Fruit fly (Drosophila melanogaster) whole organism, embryonic: ENCODE measurements around the gene Tpr2.
A peak's percentile ranks its signal among the peaks of the same experiment; 100 is the strongest.

Experiments used
- Asciz ChIP-seq: fragments of 200-800 bp; sonication (Bioruptor generic); optimal IDR thresholded peaks from 2 replicates; lab custom pipeline; 2017; ENCODE audit warnings: missing biosample characterization, mild to moderate bottlenecking, missing genetic modification characterization, missing genetic modification reagents
- CG10321 ChIP-seq: fragments of 200-800 bp; sonication (Bioruptor generic); IDR thresholded peaks from 2 replicates; pipeline ENCODE4 v1.3.6; 2022; ENCODE audit warnings: missing biosample characterization, missing genetic modification characterization
- CG10462 ChIP-seq: fragments of 200-800 bp; sonication (Bioruptor generic); optimal IDR thresholded peaks from 2 replicates; lab custom pipeline; 2016; ENCODE audit warnings: missing biosample characterization, missing genetic modification characterization
- CG12155 ChIP-seq: fragments of 200-800 bp; sonication (Bioruptor generic); optimal IDR thresholded peaks from 3 replicates; lab custom pipeline; 2016; ENCODE audit warnings: missing biosample characterization, missing genetic modification characterization
- CG12299 ChIP-seq: fragments of 200-800 bp; sonication (Bioruptor generic); optimal IDR thresholded peaks from 2 replicates; lab custom pipeline; 2018; ENCODE audit warnings: missing biosample characterization, mild to moderate bottlenecking, missing genetic modification characterization
- CG12391 ChIP-seq: fragments of 200-800 bp; sonication (Bioruptor generic); optimal IDR thresholded peaks from 3 replicates; lab custom pipeline; 2018; ENCODE audit warnings: missing biosample characterization, mild to moderate bottlenecking, missing genetic modification characterization, moderate library complexity
- CG13775 ChIP-seq: fragments of 200-800 bp; sonication (Bioruptor generic); optimal IDR thresholded peaks from 3 replicates; lab custom pipeline; 2017; ENCODE audit warnings: missing biosample characterization, mild to moderate bottlenecking, missing genetic modification characterization
- CG14050 ChIP-seq: fragments of 200-800 bp; sonication (Bioruptor generic); IDR thresholded peaks from 3 replicates; pipeline ENCODE4 v1.3.6; 2022; ENCODE audit warnings: missing biosample characterization, missing genetic modification characterization
- CG15011 ChIP-seq: fragments of 200-800 bp; sonication (Bioruptor generic); optimal IDR thresholded peaks from 3 replicates; lab custom pipeline; 2018; ENCODE audit warnings: missing biosample characterization, mild to moderate bottlenecking, missing genetic modification characterization
- CG16779 ChIP-seq: fragments of 200-800 bp; sonication (Bioruptor generic); IDR thresholded peaks from 2 replicates; pipeline ENCODE4 v1.3.6; 2022; ENCODE audit warnings: missing biosample characterization, missing genetic modification characterization
- CG18476 ChIP-seq: fragments of 200-800 bp; sonication (Bioruptor generic); optimal IDR thresholded peaks from 2 replicates; lab custom pipeline; 2016; ENCODE audit warnings: missing biosample characterization, mild to moderate bottlenecking, missing genetic modification characterization
- CG18764 ChIP-seq: fragments of 200-800 bp; sonication (Bioruptor generic); optimal IDR thresholded peaks from 3 replicates; lab custom pipeline; 2016; ENCODE audit warnings: missing biosample characterization, missing genetic modification characterization
- CG2116 ChIP-seq: fragments of 200-800 bp; sonication (Bioruptor generic); optimal IDR thresholded peaks from 3 replicates; lab custom pipeline; 2018; ENCODE audit warnings: missing biosample characterization, mild to moderate bottlenecking, missing genetic modification characterization
- CG30403 ChIP-seq: fragments of 200-800 bp; sonication (Bioruptor generic); optimal IDR thresholded peaks from 3 replicates; lab custom pipeline; 2016; ENCODE audit warnings: missing biosample characterization, missing genetic modification characterization
- CG31224 ChIP-seq: fragments of 200-800 bp; sonication (Bioruptor generic); IDR thresholded peaks from 2 replicates; pipeline ENCODE4 v1.3.6; 2022; ENCODE audit warnings: missing biosample characterization, missing genetic modification characterization
- CG34224 ChIP-seq: fragments of 200-800 bp; sonication (Bioruptor generic); IDR thresholded peaks from 3 replicates; pipeline ENCODE4 v1.3.6; 2022; ENCODE audit warnings: missing biosample characterization, missing genetic modification characterization; ENCODE audit not compliant: partially characterized antibody
- CG4282 ChIP-seq: fragments of 200-800 bp; sonication (Bioruptor generic); optimal IDR thresholded peaks from 2 replicates; lab custom pipeline; 2016; ENCODE audit warnings: missing biosample characterization, missing genetic modification characterization
- CG5180 ChIP-seq: fragments of 200-800 bp; sonication (Bioruptor generic); optimal IDR thresholded peaks from 3 replicates; lab custom pipeline; 2017; ENCODE audit warnings: missing biosample characterization, missing genetic modification characterization, mild to moderate bottlenecking, moderate library complexity, missing genetic modification reagents
- CG5245 ChIP-seq: fragments of 200-800 bp; sonication (Bioruptor generic); optimal IDR thresholded peaks from 3 replicates; lab custom pipeline; 2016; ENCODE audit warnings: missing biosample characterization, missing genetic modification characterization
- CG7271 ChIP-seq: fragments of 200-800 bp; sonication (Bioruptor generic); optimal IDR thresholded peaks from 2 replicates; lab custom pipeline; 2018; ENCODE audit warnings: missing biosample characterization, mild to moderate bottlenecking, missing genetic modification characterization, moderate library complexity
- CG9437 ChIP-seq: fragments of 200-800 bp; sonication (Bioruptor generic); optimal IDR thresholded peaks from 2 replicates; lab custom pipeline; 2018; ENCODE audit warnings: missing biosample characterization, mild to moderate bottlenecking, missing genetic modification characterization
- D19B ChIP-seq: fragments of 200-800 bp; sonication (Bioruptor generic); optimal IDR thresholded peaks from 2 replicates; lab custom pipeline; 2017; ENCODE audit warnings: missing biosample characterization, mild to moderate bottlenecking, missing genetic modification characterization
- Max ChIP-seq: fragments of 200-800 bp; sonication (Bioruptor generic); optimal IDR thresholded peaks from 2 replicates; lab custom pipeline; 2016; ENCODE audit warnings: missing biosample characterization, mild to moderate bottlenecking, missing genetic modification characterization
- Meics ChIP-seq: fragments of 200-800 bp; sonication (Bioruptor generic); optimal IDR thresholded peaks from 2 replicates; lab custom pipeline; 2017; ENCODE audit warnings: missing biosample characterization, mild to moderate bottlenecking, missing genetic modification characterization
- Ptx1 ChIP-seq: fragments of 200-800 bp; sonication (Bioruptor generic); IDR thresholded peaks from 2 replicates; pipeline ENCODE4 v1.3.6; 2022; ENCODE audit warnings: missing biosample characterization, missing genetic modification characterization
- Trl ChIP-seq, 3 experiments: fragments of >200 bp in 2 of 3; fragments of 200-800 bp in 1 of 3; sonication (Bioruptor generic) in 1 of 3; optimal IDR thresholded peaks; 2 replicates in 1 of 3; 3 replicates in 2 of 3; lab custom pipeline; 2016 to 2017; ENCODE audit warnings: missing biosample characterization in 1 of 3, missing genetic modification characterization in 1 of 3
- ab ChIP-seq: fragments of 200-800 bp; sonication (Bioruptor generic); optimal IDR thresholded peaks from 2 replicates; lab custom pipeline; 2016; ENCODE audit warnings: missing biosample characterization, missing genetic modification characterization
- abd-A ChIP-seq: fragments of 200-800 bp; sonication (Bioruptor generic); optimal IDR thresholded peaks from 3 replicates; lab custom pipeline; 2019; ENCODE audit warnings: missing biosample characterization, mild to moderate bottlenecking, missing genetic modification characterization, moderate library complexity
- aop ChIP-seq: fragments of 200-800 bp; sonication (Bioruptor generic); IDR thresholded peaks from 2 replicates; pipeline ENCODE4 v1.3.6; 2022; ENCODE audit warnings: missing biosample characterization, missing genetic modification characterization
- ara ChIP-seq: fragments of 200-800 bp; sonication (Bioruptor generic); IDR thresholded peaks from 2 replicates; pipeline ENCODE4 v1.3.6; 2022; ENCODE audit warnings: missing biosample characterization, missing genetic modification characterization
- bcd ChIP-seq: fragments of 200-800 bp; sonication (Bioruptor generic); optimal IDR thresholded peaks from 2 replicates; lab custom pipeline; 2017; ENCODE audit warnings: missing biosample characterization, mild to moderate bottlenecking, missing genetic modification characterization
- cas ChIP-seq: fragments of 200-800 bp; sonication (Bioruptor generic); IDR thresholded peaks from 2 replicates; pipeline ENCODE4 v1.3.6; 2022; ENCODE audit warnings: missing biosample characterization, missing genetic modification characterization
- cwo ChIP-seq: fragments of 200-800 bp; sonication (Bioruptor generic); optimal IDR thresholded peaks from 3 replicates; lab custom pipeline; 2017; ENCODE audit warnings: missing biosample characterization, missing genetic modification characterization, mild to moderate bottlenecking, moderate library complexity, missing genetic modification reagents
- dmrt99B ChIP-seq: fragments of 200-800 bp; sonication (Bioruptor generic); optimal IDR thresholded peaks from 2 replicates; lab custom pipeline; 2018; ENCODE audit warnings: missing biosample characterization, mild to moderate bottlenecking, missing genetic modification characterization, moderate library complexity
- emc ChIP-seq: fragments of 200-800 bp; sonication (Bioruptor generic); optimal IDR thresholded peaks from 2 replicates; lab custom pipeline; 2016; ENCODE audit warnings: missing biosample characterization, missing genetic modification characterization
- exex ChIP-seq: fragments of 200-800 bp; sonication (Bioruptor generic); optimal IDR thresholded peaks from 4 replicates; lab custom pipeline; 2018; ENCODE audit warnings: missing biosample characterization, mild to moderate bottlenecking, missing genetic modification characterization, moderate library complexity
- gfzf ChIP-seq: fragments of 200-800 bp; sonication (Bioruptor generic); optimal IDR thresholded peaks from 2 replicates; lab custom pipeline; 2016; ENCODE audit warnings: missing biosample characterization, mild to moderate bottlenecking, missing genetic modification characterization, moderate library complexity
- hb ChIP-seq: fragments of 200-800 bp; sonication (Bioruptor generic); IDR thresholded peaks from 3 replicates; pipeline ENCODE4 v1.3.6; 2022; ENCODE audit warnings: missing biosample characterization, missing genetic modification characterization; ENCODE audit not compliant: partially characterized antibody
- hth ChIP-seq: fragments of >200 bp; optimal IDR thresholded peaks from 2 replicates; lab custom pipeline; 2017; ENCODE audit warnings: inconsistent platforms
- jigr1 ChIP-seq: fragments of 200-800 bp; sonication (Bioruptor generic); IDR thresholded peaks from 3 replicates; pipeline ENCODE4 v1.3.6; 2022; ENCODE audit warnings: missing biosample characterization, missing genetic modification characterization
- jumu ChIP-seq: fragments of 200-800 bp; sonication (Bioruptor generic); optimal IDR thresholded peaks from 3 replicates; lab custom pipeline; 2016; ENCODE audit warnings: missing biosample characterization, missing genetic modification characterization
- kni ChIP-seq: fragments of 200-800 bp; sonication (Bioruptor generic); optimal IDR thresholded peaks from 3 replicates; lab custom pipeline; 2017; ENCODE audit warnings: mild to moderate bottlenecking, missing biosample characterization, missing genetic modification reagents, missing genetic modification characterization
- lilli ChIP-seq: fragments of 200-800 bp; sonication (Bioruptor generic); optimal IDR thresholded peaks from 3 replicates; lab custom pipeline; 2016; ENCODE audit warnings: missing biosample characterization, missing genetic modification characterization
- otp ChIP-seq: fragments of 200-800 bp; sonication (Bioruptor generic); IDR thresholded peaks from 3 replicates; pipeline ENCODE4, ENCODE4 v1.3.6; 2022; ENCODE audit warnings: missing biosample characterization, missing genetic modification characterization
- psq ChIP-seq: fragments of 200-800 bp; sonication (Bioruptor generic); optimal IDR thresholded peaks from 2 replicates; lab custom pipeline; 2017; ENCODE audit warnings: missing biosample characterization, missing genetic modification characterization
- run ChIP-seq: fragments of 200-800 bp; sonication (Bioruptor generic); optimal IDR thresholded peaks from 3 replicates; lab custom pipeline; 2018; ENCODE audit warnings: missing biosample characterization, mild to moderate bottlenecking, missing genetic modification characterization
- salm ChIP-seq: fragments of 200-800 bp; sonication (Bioruptor generic); optimal IDR thresholded peaks from 2 replicates; lab custom pipeline; 2018; ENCODE audit warnings: missing biosample characterization, mild to moderate bottlenecking, missing genetic modification characterization
- sim ChIP-seq: fragments of 200-800 bp; sonication (Bioruptor generic); IDR thresholded peaks from 2 replicates; pipeline ENCODE4 v1.3.6; 2022; ENCODE audit warnings: missing biosample characterization, missing genetic modification characterization
- z ChIP-seq: fragments of 200-800 bp; sonication (Bioruptor generic); IDR thresholded peaks from 3 replicates; pipeline ENCODE4 v1.3.6; 2022; ENCODE audit warnings: missing biosample characterization, missing genetic modification characterization
- zen2 ChIP-seq: fragments of 200-800 bp; sonication (Bioruptor generic); IDR thresholded peaks from 3 replicates; pipeline ENCODE4 v1.3.6; 2022; ENCODE audit warnings: missing biosample characterization, missing genetic modification characterization; ENCODE audit not compliant: partially characterized antibody

Gene Tpr2

DNA sequence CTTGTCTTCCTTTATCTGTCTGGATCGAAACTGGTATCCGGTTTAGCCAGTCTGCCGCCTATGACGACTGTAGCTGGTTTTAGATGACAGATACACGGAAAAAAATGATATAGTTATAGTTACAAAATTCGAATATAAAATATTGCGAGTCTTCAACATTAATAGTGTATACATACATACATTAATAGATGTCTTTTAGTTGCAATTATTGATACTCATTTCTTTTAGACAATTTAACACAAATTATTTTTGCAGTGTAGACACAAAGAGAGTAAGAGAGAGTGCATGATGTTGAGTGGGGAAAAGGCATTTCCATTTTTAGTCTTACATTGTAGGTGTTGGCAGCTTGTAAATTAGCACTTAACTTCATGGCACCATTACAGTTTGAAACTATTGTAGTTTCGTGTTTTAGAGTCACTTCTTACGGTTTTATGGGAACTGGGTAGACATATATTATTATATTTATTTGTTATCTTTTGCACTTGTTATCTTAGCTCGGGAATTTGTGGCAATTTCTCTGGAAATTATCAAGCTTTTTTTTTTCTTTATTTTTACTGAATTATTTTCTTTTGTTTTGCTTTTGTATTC, 3.9 kb downstream of the Tpr2 start:
- TF ChIP-seq CG12391 (tag; lab: Kevin White, UChicago) (peak; percentile 95), CG34224 (GFP tag; lab: Robert Waterston, UW) (no peak), lilli (GFP tag; lab: Kevin White, UChicago) (peak; percentile 78), jumu (GFP tag; lab: Kevin White, UChicago) (no peak), CG10321 (peak; percentile 42; the same call in 1 of the 2 replicates), Ptx1 (peak; percentile 82), Meics (no peak), CG4282 (GFP tag; lab: Kevin White, UChicago) (peak; percentile 17), Trl (optimal IDR thresholded peaks at IDR 0.05; lab: Kevin White, UChicago) (no peak), Trl (GFP tag; optimal IDR thresholded peaks at IDR 0.05; lab: Kevin White, UChicago) (peak; percentile 27), CG31224 (GFP tag; lab: Robert Waterston, UW) (no peak), kni (GFP tag; lab: Kevin White, UChicago) (no peak), CG30403 (peak; percentile 90), CG5180 (no peak), ab (peak; percentile 17), CG16779 (GFP tag; lab: Robert Waterston, UW) (no peak), cwo (no peak), dmrt99B (tag; lab: Kevin White, UChicago) (peak; percentile 4), CG7271 (tag; lab: Kevin White, UChicago) (no peak), salm (tag; lab: Kevin White, UChicago) (peak; percentile 92), emc (GFP tag; lab: Kevin White, UChicago) (no peak), D19B (no peak), hth (lab: Kevin White, UChicago) (no peak), bcd (GFP tag; lab: Kevin White, UChicago) (no peak), CG12299 (tag; lab: Kevin White, UChicago) (peak; percentile 91), CG13775 (peak; percentile 71), CG12155 (GFP tag; lab: Kevin White, UChicago) (peak; percentile 77), psq (GFP tag; lab: Kevin White, UChicago) (peak; percentile 18), CG15011 (no peak), hb (GFP tag; lab: Robert Waterston, UW) (no peak), Max (no peak), CG9437 (GFP tag; lab: Kevin White, UChicago) (peak; percentile 82), cas (GFP tag; lab: Robert Waterston, UW) (no peak), CG14050 (GFP tag; lab: Robert Waterston, UW) (peak; percentile 75), z (GFP tag; lab: Robert Waterston, UW) (no peak), exex (no peak), aop (GFP tag; lab: Robert Waterston, UW) (no peak), CG2116 (peak; percentile 55), abd-A (tag; lab: Kevin White, UChicago) (peak; percentile 12), gfzf (GFP tag; lab: Kevin White, UChicago) (no peak), run (tag; lab: Kevin White, UChicago) (peak; percentile 81), sim (GFP tag; lab: Robert Waterston, UW) (peak; percentile 83), jigr1 (GFP tag; lab: Robert Waterston, UW) (no peak), CG18764 (GFP tag; lab: Kevin White, UChicago) (no peak), otp (GFP tag; lab: Robert Waterston, UW) (0 out of 3 replicates have a peak, but pooled peaks have one; percentile 9), Asciz (GFP tag; lab: Kevin White, UChicago) (no peak), CG18476 (GFP tag; lab: Kevin White, UChicago) (no peak), CG5245 (GFP tag; lab: Kevin White, UChicago) (no peak), CG10462 (GFP tag; lab: Kevin White, UChicago) (peak; percentile 58), zen2 (GFP tag; lab: Robert Waterston, UW) (no peak), ara (no peak)
